Worm (Caenorhabditis elegans) whole organism, early embryonic: ENCODE measurements around the gene Y43F8C.3.

Source experiments
- B0310.2 ChIP-seq: sonication (generic microtip); optimal IDR thresholded peaks from 2 replicates; lab custom pipeline; 2016; ENCODE audit warnings: mild to moderate bottlenecking, missing genetic modification characterization, missing compliant biosample characterization
- F13C5.2 ChIP-seq: sonication (generic microtip); optimal IDR thresholded peaks from 2 replicates; lab custom pipeline; 2017; ENCODE audit warnings: mild to moderate bottlenecking, missing genetic modification characterization, inconsistent platforms, missing compliant biosample characterization
- ama-1 ChIP-seq: fragments of 150-350 bp; optimal IDR thresholded peaks from 2 replicates; lab custom pipeline; 2014
- flt-1 ChIP-seq: fragments of 200-800 bp; sonication (Bioruptor generic); IDR thresholded peaks from 2 replicates; pipeline ENCODE4 v1.3.6; 2022; ENCODE audit warnings: missing genetic modification characterization, missing compliant biosample characterization
- hmbx-1 ChIP-seq: sonication (generic microtip); optimal IDR thresholded peaks from 2 replicates; lab custom pipeline; 2016; ENCODE audit warnings: mild to moderate bottlenecking, missing genetic modification characterization, missing compliant biosample characterization
- pes-1 ChIP-seq: fragments of 200-800 bp; sonication (Bioruptor generic); IDR thresholded peaks from 2 replicates; pipeline ENCODE4 v1.3.6; 2022; ENCODE audit warnings: missing genetic modification reagents, missing genetic modification characterization, missing compliant biosample characterization
- scrt-1 ChIP-seq: fragments of 200-800 bp; sonication (Bioruptor generic); IDR thresholded peaks from 2 replicates; pipeline ENCODE4 v1.3.6; 2022; ENCODE audit warnings: missing genetic modification characterization, missing compliant biosample characterization
- sea-1 ChIP-seq: fragments of 200-800 bp; sonication (Bioruptor generic); conservative IDR thresholded peaks from 2 replicates; pipeline ENCODE4 v1.3.6; 2022; ENCODE audit warnings: missing genetic modification characterization, missing compliant biosample characterization
- tbx-11 ChIP-seq: fragments of 200-800 bp; sonication (Bioruptor generic); IDR thresholded peaks from 2 replicates; pipeline ENCODE4 v1.3.6; 2022; ENCODE audit warnings: missing genetic modification characterization, missing compliant biosample characterization
- tbx-37 ChIP-seq: fragments of 200-800 bp; sonication (Bioruptor generic); conservative IDR thresholded peaks from 2 replicates; pipeline ENCODE4 v1.3.6; 2022; ENCODE audit warnings: missing genetic modification reagents, missing genetic modification characterization, missing compliant biosample characterization
- tra-4 ChIP-seq: sonication (generic microtip); optimal IDR thresholded peaks from 2 replicates; lab custom pipeline; 2017; ENCODE audit warnings: missing genetic modification characterization, missing compliant biosample characterization

ce11 chrV:19637890-19638289 lies 15.5 kb upstream of the Y43F8C.3 start:
- TF ChIP-seq pes-1 (GFP tag; lab: Robert Waterston, UW): no peak
- TF ChIP-seq sea-1 (GFP tag; lab: Robert Waterston, UW): no peak
- no peak for TF ChIP-seq ama-1 (lab: Kevin White, UChicago)
- no peak for TF ChIP-seq B0310.2 (tag; lab: Kevin White, UChicago)
- no peak for TF ChIP-seq scrt-1
- no peak for TF ChIP-seq hmbx-1 (tag; lab: Kevin White, UChicago)
- no peak for TF ChIP-seq tbx-37 (GFP tag; lab: Robert Waterston, UW)
- no peak for TF ChIP-seq tbx-11
- TF ChIP-seq flt-1 (GFP tag; lab: Robert Waterston, UW): no peak
- no peak for TF ChIP-seq tra-4 (tag; lab: Kevin White, UChicago)
- no peak for TF ChIP-seq F13C5.2 (tag; lab: Kevin White, UChicago)
